Worm (Caenorhabditis elegans) whole organism, young adult: Measurements from ENCODE around the gene F48F7.3.

Experiments
- C17E4.6 ChIP-seq: fragments of 200-800 bp; sonication (Bioruptor generic); IDR thresholded peaks from 2 replicates; pipeline ENCODE4 v1.3.6; 2022; ENCODE audit warnings: missing genetic modification reagents, missing genetic modification characterization, missing compliant biosample characterization
- F49E8.2 ChIP-seq: sonication (generic microtip); optimal IDR thresholded peaks from 3 replicates; lab custom pipeline; 2017; ENCODE audit warnings: missing genetic modification characterization, mild to moderate bottlenecking, missing compliant biosample characterization, antibody characterized with exemption, moderate library complexity; ENCODE audit not compliant: insufficient read depth
- Y67H2A.10 ChIP-seq: fragments of 200-800 bp; sonication (Bioruptor generic); conservative IDR thresholded peaks from 2 replicates; pipeline ENCODE4 v1.3.6; 2022; ENCODE audit warnings: missing genetic modification reagents, missing genetic modification characterization, missing compliant biosample characterization
- ceh-27 ChIP-seq: fragments of 200-800 bp; sonication (Bioruptor generic); optimal IDR thresholded peaks from 2 replicates; lab custom pipeline; 2018; ENCODE audit warnings: mild to moderate bottlenecking, missing genetic modification characterization, moderate library complexity, missing compliant biosample characterization
- him-1 ChIP-seq: sonication (generic microtip); optimal IDR thresholded peaks from 2 replicates; lab custom pipeline; 2016; ENCODE audit warnings: missing genotype, missing genetic modification reagents, missing genetic modification characterization, missing compliant biosample characterization
- lin-40 ChIP-seq: sonication (generic microtip); optimal IDR thresholded peaks from 2 replicates; lab custom pipeline; 2016; ENCODE audit warnings: missing genetic modification characterization, mild to moderate bottlenecking, missing compliant biosample characterization, missing genotype, missing genetic modification reagents
- pha-4 ChIP-seq: fragments of 150-350 bp; sonication (generic microtip); optimal IDR thresholded peaks from 2 replicates; lab custom pipeline; 2014; ENCODE audit warnings: missing biosample characterization, missing genetic modification reagents, missing genetic modification characterization
- ztf-25 ChIP-seq: fragments of 200-800 bp; sonication (Bioruptor generic); IDR thresholded peaks from 2 replicates; pipeline ENCODE4 v1.3.6; 2022; ENCODE audit warnings: missing genetic modification reagents, missing genetic modification characterization, missing compliant biosample characterization
- ztf-28 ChIP-seq: fragments of 200-800 bp; sonication (Bioruptor generic); IDR thresholded peaks from 2 replicates; pipeline ENCODE4 v1.3.6; 2022; ENCODE audit warnings: missing genetic modification reagents, missing genetic modification characterization, missing compliant biosample characterization
- ztf-3 ChIP-seq: fragments of 200-800 bp; sonication (Bioruptor generic); optimal IDR thresholded peaks from 2 replicates; lab custom pipeline; 2018; ENCODE audit warnings: mild to moderate bottlenecking, missing genetic modification characterization, missing compliant biosample characterization

DNA sequence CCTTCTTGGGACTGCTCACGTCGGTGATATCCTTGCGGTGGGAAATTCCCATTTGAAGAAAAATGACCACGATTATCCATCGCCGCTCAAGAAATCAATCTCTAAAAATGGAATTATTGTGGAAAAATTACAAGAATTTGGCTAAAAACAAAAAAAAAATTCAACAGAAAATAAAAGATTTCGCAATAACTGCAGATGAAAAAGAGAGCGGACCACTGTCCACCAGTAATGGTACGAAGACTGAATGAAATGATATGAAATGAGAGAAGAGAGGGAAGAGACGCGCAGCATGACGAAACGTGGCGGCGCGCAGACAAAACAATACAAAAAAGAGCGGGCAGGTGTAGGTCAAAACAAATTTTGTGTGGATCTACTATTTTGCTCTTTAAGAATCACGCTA lies 33.8 kb upstream of the F48F7.3 start, which contains the start of gene meg-1:
- TF ChIP-seq Y67H2A.10 (GFP tag; lab: Robert Waterston, UW) = no peak
- no peak for TF ChIP-seq pha-4 (tag; lab: Kevin White, UChicago)
- TF ChIP-seq lin-40 (tag; lab: Kevin White, UChicago) = no peak
- TF ChIP-seq ztf-3 = no peak
- TF ChIP-seq C17E4.6 (GFP tag; lab: Robert Waterston, UW) = no peak
- TF ChIP-seq him-1 (tag; lab: Kevin White, UChicago) = no peak
- no peak for TF ChIP-seq F49E8.2 (tag; lab: Kevin White, UChicago)
- TF ChIP-seq ztf-25 (GFP tag; lab: Robert Waterston, UW) = no peak
- no peak for TF ChIP-seq ztf-28 (GFP tag; lab: Robert Waterston, UW)
- no peak for TF ChIP-seq ceh-27 (GFP tag; lab: Kevin White, UChicago)
